Fruit fly (Drosophila melanogaster) whole organism, embryonic: ENCODE results near the gene CG9522.

Experiments
- Atf3 ChIP-seq: fragments of 200-800 bp; sonication (Bioruptor generic); optimal IDR thresholded peaks from 3 replicates; lab custom pipeline; 2016; ENCODE audit warnings: missing biosample characterization, missing genetic modification characterization
- CG1024 ChIP-seq: fragments of 200-800 bp; sonication (Bioruptor generic); IDR thresholded peaks from 2 replicates; pipeline ENCODE4 v1.3.6; 2022; ENCODE audit warnings: missing biosample characterization, missing genetic modification characterization
- CG11247 ChIP-seq: fragments of 200-800 bp; sonication (Bioruptor generic); IDR thresholded peaks from 2 replicates; pipeline ENCODE4 v1.3.6; 2022; ENCODE audit warnings: missing biosample characterization, missing genetic modification characterization
- CG12236 ChIP-seq: fragments of 200-800 bp; sonication (Bioruptor generic); optimal IDR thresholded peaks from 2 replicates; lab custom pipeline; 2016; ENCODE audit warnings: missing biosample characterization, missing genetic modification characterization
- CG12299 ChIP-seq: fragments of 200-800 bp; sonication (Bioruptor generic); optimal IDR thresholded peaks from 2 replicates; lab custom pipeline; 2018; ENCODE audit warnings: missing biosample characterization, mild to moderate bottlenecking, missing genetic modification characterization
- CG1233 ChIP-seq: fragments of 200-800 bp; sonication (Bioruptor generic); optimal IDR thresholded peaks from 4 replicates; lab custom pipeline; 2018; ENCODE audit warnings: missing biosample characterization, mild to moderate bottlenecking, missing genetic modification characterization
- CG14050 ChIP-seq: fragments of 200-800 bp; sonication (Bioruptor generic); IDR thresholded peaks from 3 replicates; pipeline ENCODE4 v1.3.6; 2022; ENCODE audit warnings: missing biosample characterization, missing genetic modification characterization
- CG18262 ChIP-seq: fragments of 200-800 bp; optimal IDR thresholded peaks from 3 replicates; lab custom pipeline; 2019; ENCODE audit warnings: missing biosample characterization, mild to moderate bottlenecking, missing genetic modification characterization, moderate library complexity
- CG2678 ChIP-seq: fragments of 200-800 bp; sonication (Bioruptor generic); optimal IDR thresholded peaks from 3 replicates; lab custom pipeline; 2019; ENCODE audit warnings: missing biosample characterization, mild to moderate bottlenecking, missing genetic modification characterization, moderate library complexity
- CG2875 ChIP-seq: fragments of 200-800 bp; sonication (Bioruptor generic); optimal IDR thresholded peaks from 2 replicates; lab custom pipeline; 2017; ENCODE audit warnings: missing biosample characterization, mild to moderate bottlenecking, missing genetic modification characterization, missing genetic modification reagents
- CG6813 ChIP-seq: fragments of 200-800 bp; sonication (Bioruptor generic); optimal IDR thresholded peaks from 2 replicates; lab custom pipeline; 2017; ENCODE audit warnings: missing biosample characterization, missing genetic modification characterization, mild to moderate bottlenecking, moderate library complexity, missing genetic modification reagents
- CG7556 ChIP-seq: fragments of 200-800 bp; sonication (Bioruptor generic); optimal IDR thresholded peaks from 2 replicates; lab custom pipeline; 2017; ENCODE audit warnings: missing biosample characterization, mild to moderate bottlenecking, missing genetic modification characterization
- CG9215 ChIP-seq: fragments of 200-800 bp; sonication (Bioruptor generic); IDR thresholded peaks from 2 replicates; pipeline ENCODE4 v1.3.6; 2022; ENCODE audit warnings: missing biosample characterization, missing genetic modification characterization
- CG9609 ChIP-seq: fragments of 200-800 bp; sonication (Bioruptor generic); optimal IDR thresholded peaks from 3 replicates; lab custom pipeline; 2016; ENCODE audit warnings: missing biosample characterization, missing genetic modification characterization
- CG9817 ChIP-seq: fragments of 200-800 bp; sonication (Bioruptor generic); optimal IDR thresholded peaks from 2 replicates; lab custom pipeline; 2018; ENCODE audit warnings: missing biosample characterization, mild to moderate bottlenecking, missing genetic modification characterization, moderate library complexity
- Dip3 ChIP-seq: fragments of 200-800 bp; sonication (Bioruptor generic); optimal IDR thresholded peaks from 3 replicates; lab custom pipeline; 2016; ENCODE audit warnings: missing biosample characterization, missing genetic modification characterization
- HmgZ ChIP-seq: fragments of 200-800 bp; sonication (Bioruptor generic); optimal IDR thresholded peaks from 2 replicates; lab custom pipeline; 2018; ENCODE audit warnings: missing biosample characterization, mild to moderate bottlenecking, missing genetic modification characterization
- Hmr ChIP-seq: fragments of 200-800 bp; sonication (Bioruptor generic); optimal IDR thresholded peaks from 3 replicates; lab custom pipeline; 2017; ENCODE audit warnings: mild to moderate bottlenecking, missing biosample characterization, missing genetic modification reagents, missing genetic modification characterization
- Lim3 ChIP-seq: fragments of 200-800 bp; sonication (Bioruptor generic); IDR thresholded peaks from 2 replicates; pipeline ENCODE4 v1.3.6; 2022; ENCODE audit warnings: missing biosample characterization, missing genetic modification characterization
- Max ChIP-seq: fragments of 200-800 bp; sonication (Bioruptor generic); optimal IDR thresholded peaks from 2 replicates; lab custom pipeline; 2016; ENCODE audit warnings: missing biosample characterization, mild to moderate bottlenecking, missing genetic modification characterization
- Opbp ChIP-seq: fragments of 200-800 bp; sonication (Bioruptor generic); IDR thresholded peaks from 3 replicates; pipeline ENCODE4 v1.3.6; 2022; ENCODE audit warnings: missing biosample characterization, missing genetic modification characterization; ENCODE audit not compliant: partially characterized antibody
- Sry-δ ChIP-seq: fragments of 200-800 bp; sonication (Bioruptor generic); optimal IDR thresholded peaks from 2 replicates; lab custom pipeline; 2016; ENCODE audit warnings: missing biosample characterization, missing genetic modification characterization
- abd-A ChIP-seq: fragments of 200-800 bp; sonication (Bioruptor generic); optimal IDR thresholded peaks from 3 replicates; lab custom pipeline; 2019; ENCODE audit warnings: missing biosample characterization, mild to moderate bottlenecking, missing genetic modification characterization, moderate library complexity
- amos ChIP-seq: fragments of 200-800 bp; sonication (Bioruptor generic); IDR thresholded peaks from 2 replicates; pipeline ENCODE4 v1.3.6; 2022; ENCODE audit warnings: missing biosample characterization, missing genetic modification characterization; ENCODE audit not compliant: partially characterized antibody
- ato ChIP-seq: fragments of 200-800 bp; sonication (Bioruptor generic); IDR thresholded peaks from 2 replicates; pipeline ENCODE4 v1.3.6; 2022; ENCODE audit warnings: missing biosample characterization, missing genetic modification characterization; ENCODE audit not compliant: partially characterized antibody
- az2 ChIP-seq: fragments of 200-800 bp; sonication (Bioruptor generic); optimal IDR thresholded peaks from 3 replicates; lab custom pipeline; 2016; ENCODE audit warnings: missing biosample characterization, missing genetic modification characterization
- bbx ChIP-seq: fragments of 200-800 bp; sonication (Bioruptor generic); IDR thresholded peaks from 2 replicates; pipeline ENCODE4 v1.3.6; 2022; ENCODE audit warnings: missing biosample characterization, missing genetic modification characterization; ENCODE audit not compliant: partially characterized antibody
- bigmax ChIP-seq: fragments of 200-800 bp; sonication (Bioruptor generic); optimal IDR thresholded peaks from 2 replicates; lab custom pipeline; 2018; ENCODE audit warnings: missing biosample characterization, mild to moderate bottlenecking, missing genetic modification characterization
- bsh ChIP-seq, 2 experiments: fragments of 200-800 bp; sonication (Bioruptor generic); optimal IDR thresholded peaks; 2 replicates each; lab custom pipeline; 2017 to 2018; ENCODE audit warnings: mild to moderate bottlenecking in 2 of 2, missing biosample characterization in 2 of 2, missing genetic modification characterization in 2 of 2, moderate library complexity in 1 of 2
- chif ChIP-seq, 2 experiments: fragments of 200-800 bp; sonication (Bioruptor generic); optimal IDR thresholded peaks; 3 replicates each; lab custom pipeline; 2016; ENCODE audit warnings: missing biosample characterization in 2 of 2, missing genetic modification characterization in 2 of 2
- chn ChIP-seq: fragments of 200-800 bp; sonication (Bioruptor generic); optimal IDR thresholded peaks from 2 replicates; lab custom pipeline; 2016; ENCODE audit warnings: missing biosample characterization, missing genetic modification characterization
- dan ChIP-seq: fragments of 200-800 bp; sonication (Bioruptor generic); IDR thresholded peaks from 2 replicates; pipeline ENCODE4 v1.3.6; 2022; ENCODE audit warnings: missing biosample characterization, missing genetic modification characterization
- dati ChIP-seq: fragments of 200-800 bp; sonication (Bioruptor generic); IDR thresholded peaks from 2 replicates; pipeline ENCODE4 v1.3.6; 2022; ENCODE audit warnings: missing biosample characterization, missing genetic modification characterization
- dmrt11E ChIP-seq: fragments of 200-800 bp; sonication (Bioruptor generic); optimal IDR thresholded peaks from 3 replicates; lab custom pipeline; 2018; ENCODE audit warnings: missing biosample characterization, mild to moderate bottlenecking, missing genetic modification characterization, moderate library complexity
- exex ChIP-seq: fragments of 200-800 bp; sonication (Bioruptor generic); optimal IDR thresholded peaks from 4 replicates; lab custom pipeline; 2018; ENCODE audit warnings: missing biosample characterization, mild to moderate bottlenecking, missing genetic modification characterization, moderate library complexity
- gsb-n ChIP-seq: fragments of 200-800 bp; sonication (Bioruptor generic); optimal IDR thresholded peaks from 3 replicates; lab custom pipeline; 2018; ENCODE audit warnings: missing biosample characterization, mild to moderate bottlenecking, missing genetic modification characterization
- ind ChIP-seq: fragments of 200-800 bp; sonication (Bioruptor generic); optimal IDR thresholded peaks from 3 replicates; lab custom pipeline; 2016; ENCODE audit warnings: missing biosample characterization, missing genetic modification characterization
- jing ChIP-seq: fragments of 200-800 bp; sonication (Bioruptor generic); optimal IDR thresholded peaks from 2 replicates; lab custom pipeline; 2018; ENCODE audit warnings: missing biosample characterization, mild to moderate bottlenecking, missing genetic modification characterization
- jumu ChIP-seq: fragments of 200-800 bp; sonication (Bioruptor generic); optimal IDR thresholded peaks from 3 replicates; lab custom pipeline; 2016; ENCODE audit warnings: missing biosample characterization, missing genetic modification characterization
- peb ChIP-seq: fragments of 200-800 bp; sonication (Bioruptor generic); IDR thresholded peaks from 2 replicates; pipeline ENCODE4 v1.3.6; 2022; ENCODE audit warnings: missing biosample characterization, missing genetic modification characterization
- pnt ChIP-seq: fragments of 200-800 bp; sonication (Bioruptor generic); optimal IDR thresholded peaks from 3 replicates; lab custom pipeline; 2016; ENCODE audit warnings: missing biosample characterization, missing genetic modification characterization
- pum ChIP-seq: fragments of 200-800 bp; sonication (Bioruptor generic); optimal IDR thresholded peaks from 2 replicates; lab custom pipeline; 2016; ENCODE audit warnings: missing biosample characterization, missing genetic modification characterization
- pzg ChIP-seq: fragments of 200-800 bp; sonication (Bioruptor generic); optimal IDR thresholded peaks from 3 replicates; lab custom pipeline; 2018; ENCODE audit warnings: missing biosample characterization, mild to moderate bottlenecking, missing genetic modification characterization, moderate library complexity
- ranshi ChIP-seq: fragments of 200-800 bp; sonication (Bioruptor generic); IDR thresholded peaks from 2 replicates; pipeline ENCODE4 v1.3.6; 2022; ENCODE audit warnings: missing biosample characterization, missing genetic modification characterization
- sens ChIP-seq: fragments of 200-800 bp; sonication (Bioruptor generic); peaks from one replicate; lab custom pipeline; 2016; ENCODE audit warnings: missing biosample characterization, missing genetic modification characterization
- sima ChIP-seq: fragments of 200-800 bp; sonication (Bioruptor generic); optimal IDR thresholded peaks from 2 replicates; lab custom pipeline; 2016; ENCODE audit warnings: missing biosample characterization, missing genetic modification characterization
- tll ChIP-seq, 2 experiments: fragments of 200-800 bp in 1 of 2; fragments of >200 bp in 1 of 2; sonication (Bioruptor generic) in 1 of 2; optimal IDR thresholded peaks; 2 replicates each; lab custom pipeline; 2017 to 2019; ENCODE audit warnings: missing biosample characterization in 2 of 2, missing genetic modification characterization in 2 of 2, mild to moderate bottlenecking in 1 of 2, moderate library complexity in 1 of 2
- ttk ChIP-seq: fragments of 200-800 bp; sonication (Bioruptor generic); IDR thresholded peaks from 2 replicates; pipeline ENCODE4 v2.1.2; 2022; ENCODE audit warnings: missing biosample characterization, missing genetic modification characterization
- wdn ChIP-seq: fragments of 200-800 bp; sonication (Bioruptor generic); IDR thresholded peaks from 2 replicates; pipeline ENCODE4 v1.3.6; 2022; ENCODE audit warnings: missing biosample characterization, missing genetic modification characterization
- zfh1 ChIP-seq: fragments of 200-800 bp; sonication (Bioruptor generic); IDR thresholded peaks from 3 replicates; pipeline ENCODE4 v1.3.6; 2022; ENCODE audit warnings: missing biosample characterization, missing genetic modification characterization

CG9522 gene

DNA sequence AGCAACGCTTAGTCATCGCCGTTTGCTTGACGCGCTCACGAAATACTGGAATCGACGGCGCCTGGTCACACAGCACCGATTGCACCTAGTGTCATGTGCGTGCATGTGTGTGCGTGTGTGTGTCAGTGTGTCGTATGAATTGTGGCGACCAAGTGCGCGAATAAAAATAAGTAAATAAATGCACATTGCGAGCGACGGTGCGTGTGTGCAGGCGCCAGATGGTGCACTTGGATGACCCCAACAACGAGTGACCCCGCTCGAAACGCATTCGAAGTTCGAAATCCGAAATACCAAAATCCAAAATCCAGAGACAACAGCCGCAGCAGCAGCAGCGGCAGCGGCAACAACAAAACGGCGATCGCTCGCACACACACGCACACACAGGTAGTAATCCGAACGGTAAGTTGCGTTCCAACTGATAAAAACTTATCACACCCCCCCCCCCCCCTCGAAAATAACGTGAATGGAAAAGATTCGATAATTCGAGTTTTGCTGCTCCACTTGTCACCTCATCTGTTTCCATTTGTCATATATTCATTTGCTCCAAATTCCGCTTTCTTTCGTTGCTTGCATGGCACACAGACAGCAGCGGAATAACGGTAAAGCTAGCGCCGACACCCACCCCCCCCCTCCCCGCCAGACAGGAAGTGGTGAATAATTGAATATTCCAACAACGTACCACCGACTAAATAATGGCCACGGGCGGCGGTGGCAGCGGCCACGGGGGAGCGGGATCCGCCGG is 15.9 kb downstream of the CG9522 start, which contains the start of gene CG14411 (continued):
- no peak for TF ChIP-seq CG9817
- no peak for TF ChIP-seq chif (GFP tag; optimal IDR thresholded peaks at IDR 0.05; lab: Kevin White, UChicago)
- TF ChIP-seq Opbp (GFP tag; lab: Robert Waterston, UW) = peak; percentile 47; the same call in 1 of the 3 replicates
- no peak for TF ChIP-seq abd-A (tag; lab: Kevin White, UChicago)
- TF ChIP-seq amos = peak; percentile 48
- TF ChIP-seq chn = no peak
- no peak for TF ChIP-seq gsb-n (tag; lab: Kevin White, UChicago)
- TF ChIP-seq dati (GFP tag; lab: Robert Waterston, UW) = no peak
- TF ChIP-seq az2 (GFP tag; lab: Kevin White, UChicago) = no peak
- no peak for TF ChIP-seq CG9609
- no peak for TF ChIP-seq ttk (GFP tag; lab: Robert Waterston, UW)
- TF ChIP-seq zfh1 = no peak
- no peak for TF ChIP-seq CG12299 (tag; lab: Kevin White, UChicago)
- TF ChIP-seq ato (GFP tag; lab: Robert Waterston, UW) = no peak
- TF ChIP-seq pnt (GFP tag; lab: Kevin White, UChicago) = no peak
- TF ChIP-seq CG1024 (GFP tag; lab: Robert Waterston, UW) = no peak
- no peak for TF ChIP-seq CG12236 (GFP tag; lab: Kevin White, UChicago)
- TF ChIP-seq Lim3 (GFP tag; lab: Robert Waterston, UW) = no peak
- no peak for TF ChIP-seq HmgZ (tag; lab: Kevin White, UChicago)
- TF ChIP-seq sima (GFP tag; lab: Kevin White, UChicago) = no peak
- no peak for TF ChIP-seq CG1233
- TF ChIP-seq sens = no peak
- no peak for TF ChIP-seq bigmax (GFP tag; lab: Kevin White, UChicago)
- TF ChIP-seq jumu (GFP tag; lab: Kevin White, UChicago) = no peak
- TF ChIP-seq dan (GFP tag; lab: Robert Waterston, UW) = no peak
- TF ChIP-seq dmrt11E (tag; lab: Kevin White, UChicago) = no peak
- no peak for TF ChIP-seq exex
- peak; percentile 35 for TF ChIP-seq Sry-δ
- no peak for TF ChIP-seq CG9215 (GFP tag; lab: Robert Waterston, UW)
- TF ChIP-seq ind (GFP tag; lab: Kevin White, UChicago) = no peak
- no peak for TF ChIP-seq CG11247 (GFP tag; lab: Robert Waterston, UW)
- TF ChIP-seq jing = no peak
- TF ChIP-seq bsh (GFP tag; optimal IDR thresholded peaks at IDR 0.05; lab: Kevin White, UChicago) = no peak
- TF ChIP-seq CG6813 (GFP tag; lab: Kevin White, UChicago) = no peak
- TF ChIP-seq Atf3 (GFP tag; lab: Kevin White, UChicago) = no peak
- TF ChIP-seq tll (GFP tag; optimal IDR thresholded peaks at IDR 0.05; lab: Kevin White, UChicago) = no peak
- TF ChIP-seq CG18262 = no peak
- TF ChIP-seq CG14050 (GFP tag; lab: Robert Waterston, UW) = no peak
- no peak for TF ChIP-seq Hmr (GFP tag; lab: Kevin White, UChicago)
- TF ChIP-seq peb (GFP tag; lab: Robert Waterston, UW) = no peak
- no peak for TF ChIP-seq bbx (GFP tag; lab: Robert Waterston, UW)
- no peak for TF ChIP-seq Max (GFP tag; lab: Kevin White, UChicago)
- TF ChIP-seq CG2678 (tag; lab: Kevin White, UChicago) = no peak
- no peak for TF ChIP-seq pum (GFP tag; lab: Kevin White, UChicago)
- no peak for TF ChIP-seq CG7556 (GFP tag; lab: Kevin White, UChicago)
- no peak for TF ChIP-seq Dip3 (GFP tag; lab: Kevin White, UChicago)
- TF ChIP-seq pzg (GFP tag; lab: Kevin White, UChicago) = peak; percentile 79
- no peak for TF ChIP-seq CG2875 (GFP tag; lab: Kevin White, UChicago)
- TF ChIP-seq wdn (GFP tag; lab: Robert Waterston, UW) = no peak
- no peak for TF ChIP-seq ranshi (GFP tag; lab: Robert Waterston, UW)
